Fruit fly (Drosophila melanogaster) whole organism, prepupa: ENCODE results near the gene Mms19.

ENCODE experiments used
- Blimp-1 ChIP-seq: fragments of 200-800 bp; sonication (Bioruptor generic); optimal IDR thresholded peaks from 3 replicates; lab custom pipeline; 2017; ENCODE audit warnings: missing biosample characterization, missing genetic modification characterization, mild to moderate bottlenecking, moderate library complexity, missing genetic modification reagents
- CG10669 ChIP-seq: fragments of 200-800 bp; sonication (Bioruptor generic); optimal IDR thresholded peaks from 3 replicates; lab custom pipeline; 2018; ENCODE audit warnings: missing biosample characterization, mild to moderate bottlenecking, missing genetic modification characterization, moderate library complexity
- CG11294 ChIP-seq: fragments of 200-800 bp; sonication (Bioruptor generic); IDR thresholded peaks from 2 replicates; pipeline ENCODE4 v1.3.6; 2022; ENCODE audit warnings: missing biosample characterization, missing genetic modification characterization
- CG11762 ChIP-seq: fragments of 200-800 bp; sonication (Bioruptor generic); optimal IDR thresholded peaks from 3 replicates; lab custom pipeline; 2016; ENCODE audit warnings: missing biosample characterization, missing genetic modification characterization; ENCODE audit not compliant: insufficient read depth
- CG11902 ChIP-seq: fragments of 200-800 bp; sonication (Bioruptor generic); optimal IDR thresholded peaks from 3 replicates; lab custom pipeline; 2016; ENCODE audit warnings: missing biosample characterization, missing genetic modification characterization
- CG15336 ChIP-seq: fragments of 200-800 bp; sonication (Bioruptor generic); IDR thresholded peaks from 2 replicates; pipeline ENCODE4 v1.3.6; 2022; ENCODE audit warnings: missing biosample characterization, missing genetic modification characterization
- CG16779 ChIP-seq: fragments of 200-800 bp; sonication (Bioruptor generic); optimal IDR thresholded peaks from 3 replicates; lab custom pipeline; 2017; ENCODE audit warnings: missing biosample characterization, mild to moderate bottlenecking, missing genetic modification characterization
- CG3032 ChIP-seq: fragments of 200-800 bp; optimal IDR thresholded peaks from 2 replicates; lab custom pipeline; 2019; ENCODE audit warnings: missing biosample characterization, mild to moderate bottlenecking, missing genetic modification characterization, moderate library complexity
- CG31627 ChIP-seq: fragments of 200-800 bp; sonication (Bioruptor generic); optimal IDR thresholded peaks from 3 replicates; lab custom pipeline; 2016; ENCODE audit warnings: missing biosample characterization, missing genetic modification characterization
- CG32006 ChIP-seq: fragments of 200-800 bp; sonication (Bioruptor generic); optimal IDR thresholded peaks from 3 replicates; lab custom pipeline; 2017; ENCODE audit warnings: missing biosample characterization, mild to moderate bottlenecking, missing genetic modification characterization
- CG3919 ChIP-seq: fragments of 200-800 bp; sonication (Bioruptor generic); optimal IDR thresholded peaks from 3 replicates; lab custom pipeline; 2016; ENCODE audit warnings: missing biosample characterization, missing genetic modification characterization
- CG6163 ChIP-seq: fragments of 200-800 bp; sonication (Bioruptor generic); IDR thresholded peaks from 3 replicates; pipeline ENCODE4 v1.3.6; 2022; ENCODE audit warnings: missing biosample characterization, missing genetic modification characterization
- CG6276 ChIP-seq: fragments of 200-800 bp; sonication (Bioruptor generic); optimal IDR thresholded peaks from 2 replicates; lab custom pipeline; 2017; ENCODE audit warnings: missing biosample characterization, mild to moderate bottlenecking, missing genetic modification characterization
- CG6792 ChIP-seq: fragments of 200-800 bp; sonication (Bioruptor generic); optimal IDR thresholded peaks from 3 replicates; lab custom pipeline; 2016; ENCODE audit warnings: missing biosample characterization, missing genetic modification characterization
- CG6854 ChIP-seq: fragments of 200-800 bp; sonication (Bioruptor generic); optimal IDR thresholded peaks from 2 replicates; lab custom pipeline; 2017; ENCODE audit warnings: missing biosample characterization, mild to moderate bottlenecking, missing genetic modification characterization
- CG7368 ChIP-seq: fragments of 200-800 bp; sonication (Bioruptor generic); optimal IDR thresholded peaks from 3 replicates; lab custom pipeline; 2016; ENCODE audit warnings: missing biosample characterization, missing genetic modification characterization
- CG8119 ChIP-seq: fragments of 200-800 bp; sonication (Bioruptor generic); IDR thresholded peaks from 3 replicates; pipeline ENCODE4 v1.3.6; 2022; ENCODE audit warnings: missing biosample characterization, missing genetic modification characterization
- CG8319 ChIP-seq: fragments of 200-800 bp; sonication (Bioruptor generic); optimal IDR thresholded peaks from 3 replicates; lab custom pipeline; 2016; ENCODE audit warnings: missing biosample characterization, missing genetic modification characterization
- CG8632 ChIP-seq: fragments of 200-800 bp; sonication (Bioruptor generic); optimal IDR thresholded peaks from 3 replicates; lab custom pipeline; 2016; ENCODE audit warnings: missing biosample characterization, missing genetic modification characterization
- CG9139 ChIP-seq: fragments of 200-800 bp; sonication (Bioruptor generic); optimal IDR thresholded peaks from 3 replicates; lab custom pipeline; 2017; ENCODE audit warnings: missing biosample characterization, mild to moderate bottlenecking, missing genetic modification characterization
- Eip75B ChIP-seq: fragments of 200-800 bp; sonication (Bioruptor generic); optimal IDR thresholded peaks from 3 replicates; lab custom pipeline; 2016; ENCODE audit warnings: missing biosample characterization, missing genetic modification characterization
- Eip78C ChIP-seq: fragments of 200-800 bp; sonication (Bioruptor generic); peaks from one replicate; lab custom pipeline; 2016; ENCODE audit warnings: missing biosample characterization, missing genetic modification characterization
- Eip93F ChIP-seq: fragments of 200-800 bp; sonication (Bioruptor generic); optimal IDR thresholded peaks from 2 replicates; lab custom pipeline; 2016; ENCODE audit warnings: missing biosample characterization, mild to moderate bottlenecking, missing genetic modification characterization
- Ets21C ChIP-seq: fragments of 200-800 bp; sonication (Bioruptor generic); optimal IDR thresholded peaks from 3 replicates; lab custom pipeline; 2016; ENCODE audit warnings: missing biosample characterization, missing genetic modification characterization
- Ets96B ChIP-seq: fragments of 200-800 bp; optimal IDR thresholded peaks from 2 replicates; lab custom pipeline; 2019; ENCODE audit warnings: missing biosample characterization, mild to moderate bottlenecking, missing genetic modification characterization, moderate library complexity
- Gug ChIP-seq: fragments of 200-800 bp; sonication (Bioruptor generic); IDR thresholded peaks from 2 replicates; pipeline ENCODE4 v1.3.6; 2022; ENCODE audit warnings: missing biosample characterization, missing genetic modification characterization
- Hr38 ChIP-seq: sonication (Bioruptor generic); optimal IDR thresholded peaks from 2 replicates; lab custom pipeline; 2016; ENCODE audit warnings: missing biosample characterization, missing genetic modification characterization
- Hr39 ChIP-seq: fragments of 200-800 bp; sonication (Bioruptor generic); optimal IDR thresholded peaks from 2 replicates; lab custom pipeline; 2016; ENCODE audit warnings: missing biosample characterization, missing genetic modification characterization
- Hr4 ChIP-seq: fragments of 200-800 bp; sonication (Bioruptor generic); optimal IDR thresholded peaks from 3 replicates; lab custom pipeline; 2016; ENCODE audit warnings: missing biosample characterization, missing genetic modification characterization
- Lpt ChIP-seq: fragments of 200-800 bp; sonication (Bioruptor generic); optimal IDR thresholded peaks from 3 replicates; lab custom pipeline; 2016; ENCODE audit warnings: missing biosample characterization, missing genetic modification characterization
- Met ChIP-seq: fragments of 200-800 bp; sonication (Bioruptor generic); optimal IDR thresholded peaks from 3 replicates; lab custom pipeline; 2016; ENCODE audit warnings: missing biosample characterization, missing genetic modification characterization
- OdsH ChIP-seq: fragments of 200-800 bp; sonication (Bioruptor generic); optimal IDR thresholded peaks from 3 replicates; lab custom pipeline; 2016; ENCODE audit warnings: missing biosample characterization, missing genetic modification characterization
- Smox ChIP-seq: fragments of 200-800 bp; sonication (Bioruptor generic); optimal IDR thresholded peaks from 3 replicates; lab custom pipeline; 2016; ENCODE audit warnings: missing biosample characterization, missing genetic modification characterization
- Sox102F ChIP-seq: fragments of 200-800 bp; sonication (Bioruptor generic); optimal IDR thresholded peaks from 2 replicates; lab custom pipeline; 2016; ENCODE audit warnings: missing biosample characterization, mild to moderate bottlenecking, missing genetic modification characterization
- Sox14 ChIP-seq: fragments of 200-800 bp; sonication (Bioruptor generic); optimal IDR thresholded peaks from 3 replicates; lab custom pipeline; 2016; ENCODE audit warnings: missing biosample characterization, missing genetic modification characterization
- Sox15 ChIP-seq: fragments of 200-800 bp; sonication (Bioruptor generic); optimal IDR thresholded peaks from 3 replicates; lab custom pipeline; 2016; ENCODE audit warnings: missing biosample characterization, missing genetic modification characterization
- achi ChIP-seq: fragments of 200-800 bp; sonication (Bioruptor generic); optimal IDR thresholded peaks from 3 replicates; lab custom pipeline; 2016; ENCODE audit warnings: missing biosample characterization, missing genetic modification characterization
- cyc ChIP-seq: fragments of 200-800 bp; sonication (Bioruptor generic); optimal IDR thresholded peaks from 3 replicates; lab custom pipeline; 2016; ENCODE audit warnings: missing biosample characterization, missing genetic modification characterization
- eg ChIP-seq: fragments of 200-800 bp; sonication (Bioruptor generic); IDR thresholded peaks from 3 replicates; pipeline ENCODE4 v1.3.6; 2022; ENCODE audit warnings: missing biosample characterization, missing genetic modification characterization
- esn ChIP-seq: fragments of 200-800 bp; sonication (Bioruptor generic); optimal IDR thresholded peaks from 2 replicates; lab custom pipeline; 2016; ENCODE audit warnings: missing biosample characterization, mild to moderate bottlenecking, missing genetic modification characterization, moderate library complexity
- fd59A ChIP-seq: fragments of 200-800 bp; sonication (Bioruptor generic); optimal IDR thresholded peaks from 2 replicates; lab custom pipeline; 2017; ENCODE audit warnings: missing biosample characterization, mild to moderate bottlenecking, missing genetic modification characterization, missing genetic modification reagents
- fd85E ChIP-seq: fragments of 200-800 bp; sonication (Bioruptor generic); optimal IDR thresholded peaks from 3 replicates; lab custom pipeline; 2016; ENCODE audit warnings: missing biosample characterization, missing genetic modification characterization
- fkh ChIP-seq: fragments of 200-800 bp; sonication (Bioruptor generic); optimal IDR thresholded peaks from 3 replicates; lab custom pipeline; 2017; ENCODE audit warnings: missing biosample characterization, mild to moderate bottlenecking, missing genetic modification characterization, moderate library complexity
- lz ChIP-seq: fragments of 200-800 bp; sonication (Bioruptor generic); optimal IDR thresholded peaks from 3 replicates; lab custom pipeline; 2016; ENCODE audit warnings: missing biosample characterization, missing genetic modification characterization
- net ChIP-seq: fragments of 200-800 bp; sonication (Bioruptor generic); optimal IDR thresholded peaks from 3 replicates; lab custom pipeline; 2016; ENCODE audit warnings: missing biosample characterization, missing genetic modification characterization
- pdm3 ChIP-seq: fragments of 200-800 bp; sonication (Bioruptor generic); optimal IDR thresholded peaks from 3 replicates; lab custom pipeline; 2016; ENCODE audit warnings: missing biosample characterization, missing genetic modification characterization
- salr ChIP-seq, 2 experiments: fragments of 200-800 bp; sonication (Bioruptor generic); optimal IDR thresholded peaks; 3 replicates each; lab custom pipeline; 2016 to 2018; ENCODE audit warnings: missing biosample characterization in 2 of 2, missing genetic modification characterization in 2 of 2, mild to moderate bottlenecking in 1 of 2
- ss ChIP-seq, 2 experiments: fragments of 200-800 bp; sonication (Bioruptor generic); optimal IDR thresholded peaks; 2 replicates in 1 of 2; 3 replicates in 1 of 2; lab custom pipeline; 2017 to 2018; ENCODE audit warnings: mild to moderate bottlenecking in 2 of 2, missing biosample characterization in 2 of 2, missing genetic modification characterization in 2 of 2, moderate library complexity in 1 of 2
- svp ChIP-seq: fragments of 200-800 bp; sonication (Bioruptor generic); peaks from one replicate; lab custom pipeline; 2016; ENCODE audit warnings: missing biosample characterization, missing genetic modification characterization
- topi ChIP-seq: fragments of 200-800 bp; sonication (Bioruptor generic); optimal IDR thresholded peaks from 3 replicates; lab custom pipeline; 2016; ENCODE audit warnings: missing biosample characterization, missing genetic modification characterization
- vri ChIP-seq: fragments of 200-800 bp; sonication (Bioruptor generic); optimal IDR thresholded peaks from 3 replicates; lab custom pipeline; 2016; ENCODE audit warnings: missing biosample characterization, mild to moderate bottlenecking, missing genetic modification characterization

Gene Mms19

DNA sequence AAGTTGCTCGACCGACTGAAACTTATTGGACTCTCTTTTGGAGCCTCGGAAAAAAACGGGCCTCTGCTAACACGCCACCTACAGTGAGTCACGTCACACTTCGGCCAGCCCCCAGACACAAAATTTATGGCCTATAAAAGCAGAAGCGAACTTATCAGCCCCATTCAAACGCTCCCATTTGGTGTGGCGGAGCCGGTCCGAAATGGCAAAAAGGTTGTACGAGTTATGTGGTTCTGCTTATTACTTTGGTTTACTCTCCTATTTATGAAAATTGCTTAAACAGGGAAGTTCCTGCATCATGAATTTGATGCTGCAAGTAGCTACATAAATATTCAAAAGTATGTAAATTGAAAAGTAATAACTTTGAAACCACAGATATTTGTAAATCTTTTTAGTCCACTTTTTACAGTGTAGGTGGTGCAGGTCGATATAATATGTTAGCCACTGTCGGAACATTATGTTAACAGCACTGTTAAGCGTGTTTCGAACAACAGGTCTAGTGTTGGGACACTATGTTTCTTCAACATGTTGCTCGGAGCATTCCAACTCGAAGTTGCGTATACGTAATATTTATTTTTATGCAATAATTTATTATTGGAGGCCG lies 51.1 kb downstream of the Mms19 start:
- TF ChIP-seq CG6792 (GFP tag; lab: Kevin White, UChicago), result peak; percentile 86
- peak; percentile 89 for TF ChIP-seq CG31627 (GFP tag; lab: Kevin White, UChicago)
- peak; percentile 97 for TF ChIP-seq CG32006 (GFP tag; lab: Kevin White, UChicago)
- TF ChIP-seq esn (GFP tag; lab: Kevin White, UChicago), result peak; percentile 92
- TF ChIP-seq cyc, result peak; percentile 88
- peak; percentile 94 for TF ChIP-seq net (GFP tag; lab: Kevin White, UChicago)
- peak; percentile 65 for TF ChIP-seq Eip93F (GFP tag; lab: Kevin White, UChicago)
- TF ChIP-seq CG11294 (GFP tag; lab: Robert Waterston, UW), result peak; percentile 76
- peak; percentile 77 for TF ChIP-seq fd59A (GFP tag; lab: Kevin White, UChicago)
- TF ChIP-seq Hr39 (GFP tag; lab: Kevin White, UChicago), result peak; percentile 89
- peak; percentile 92 for TF ChIP-seq OdsH (GFP tag; lab: Kevin White, UChicago)
- TF ChIP-seq CG8119 (GFP tag; lab: Robert Waterston, UW), result peak; percentile 91
- peak; percentile 80 for TF ChIP-seq Gug (GFP tag; lab: Robert Waterston, UW)
- TF ChIP-seq CG11902 (GFP tag; lab: Kevin White, UChicago), result peak; percentile 70
- TF ChIP-seq CG7368 (GFP tag; lab: Kevin White, UChicago), result peak; percentile 82
- peak; percentile 80 for TF ChIP-seq CG8319 (GFP tag; lab: Kevin White, UChicago)
- TF ChIP-seq CG16779 (tag; lab: Kevin White, UChicago), result peak; percentile 80
- peak; percentile 90 for TF ChIP-seq topi
- TF ChIP-seq Hr38 (GFP tag; lab: Kevin White, UChicago), result no peak
- peak; percentile 87 for TF ChIP-seq Smox (GFP tag; lab: Kevin White, UChicago)
- peak; percentile 91 for TF ChIP-seq Sox14
- peak; percentile 72 for TF ChIP-seq CG6854 (GFP tag; lab: Kevin White, UChicago)
- peak; percentile 89 for TF ChIP-seq CG3919 (GFP tag; lab: Kevin White, UChicago)
- TF ChIP-seq CG3032 (tag; lab: Kevin White, UChicago), result peak; percentile 82
- peak; percentile 86 for TF ChIP-seq Lpt (GFP tag; lab: Kevin White, UChicago)
- peak; percentile 95 for TF ChIP-seq svp
- TF ChIP-seq salr (GFP tag; optimal IDR thresholded peaks at IDR 0.05; lab: Kevin White, UChicago), result peak; percentile 66 to 91
- TF ChIP-seq fd85E (GFP tag; lab: Kevin White, UChicago), result peak; percentile 33
- TF ChIP-seq CG6163, result peak; percentile 82
- TF ChIP-seq pdm3 (GFP tag; lab: Kevin White, UChicago), result peak; percentile 92
- TF ChIP-seq lz, result peak; percentile 89
- TF ChIP-seq Hr4 (GFP tag; lab: Kevin White, UChicago), result peak; percentile 96
- TF ChIP-seq Sox102F (GFP tag; lab: Kevin White, UChicago), result peak; percentile 84
- peak; percentile 86 for TF ChIP-seq Ets21C (GFP tag; lab: Kevin White, UChicago)
- peak; percentile 91 for TF ChIP-seq CG6276 (GFP tag; lab: Kevin White, UChicago)
- TF ChIP-seq CG8632 (GFP tag; lab: Kevin White, UChicago), result peak; percentile 78
- peak; percentile 75 for TF ChIP-seq CG11762 (GFP tag; lab: Kevin White, UChicago)
- TF ChIP-seq vri (GFP tag; lab: Kevin White, UChicago), result peak; percentile 85
- peak; percentile 76 for TF ChIP-seq Ets96B
- peak; percentile 88 for TF ChIP-seq achi
- peak; percentile 59 for TF ChIP-seq Blimp-1 (GFP tag; lab: Kevin White, UChicago)
- peak; percentile 85 for TF ChIP-seq CG15336 (GFP tag; lab: Robert Waterston, UW)
- TF ChIP-seq CG9139 (GFP tag; lab: Kevin White, UChicago), result peak; percentile 58
- TF ChIP-seq Eip75B (GFP tag; lab: Kevin White, UChicago), result peak; percentile 87
- TF ChIP-seq fkh (GFP tag; lab: Kevin White, UChicago), result peak; percentile 66
- TF ChIP-seq Eip78C (GFP tag; lab: Kevin White, UChicago), result peak; percentile 98
- peak; percentile 79 for TF ChIP-seq CG10669
- peak; percentile 83 for TF ChIP-seq eg (GFP tag; lab: Robert Waterston, UW)
- peak; percentile 90 for TF ChIP-seq Met (GFP tag; lab: Kevin White, UChicago)
- peak; percentile 74 for TF ChIP-seq Sox15 (GFP tag; lab: Kevin White, UChicago)
- peak; percentile 71 to 81 for TF ChIP-seq ss (GFP tag; optimal IDR thresholded peaks at IDR 0.05; lab: Kevin White, UChicago)
